Worm (Caenorhabditis elegans) whole organism, L4 larva: Measurements from ENCODE around the gene Y73B6BL.22.

Source experiments
- D1046.2 ChIP-seq: fragments of 200-800 bp; sonication (Bioruptor generic); IDR thresholded peaks from 2 replicates; pipeline ENCODE4 v1.3.6; 2022; ENCODE audit warnings: missing genetic modification characterization, missing compliant biosample characterization
- F10B5.3 ChIP-seq: sonication (generic microtip); optimal IDR thresholded peaks from 2 replicates; lab custom pipeline; 2016; ENCODE audit warnings: mild to moderate bottlenecking, missing genetic modification characterization, missing compliant biosample characterization
- F49E8.2 ChIP-seq: sonication (generic microtip); optimal IDR thresholded peaks from 2 replicates; lab custom pipeline; 2016; ENCODE audit warnings: missing compliant biosample characterization, mild to moderate bottlenecking, missing genetic modification characterization, borderline replicate concordance
- T20F7.1 ChIP-seq: fragments of 200-800 bp; sonication (Bioruptor generic); optimal IDR thresholded peaks from 2 replicates; lab custom pipeline; 2018; ENCODE audit warnings: mild to moderate bottlenecking, missing genetic modification characterization, missing compliant biosample characterization
- T26A8.4 ChIP-seq: fragments of 200-800 bp; sonication (Bioruptor generic); IDR thresholded peaks from 2 replicates; pipeline ENCODE4 v1.3.6; 2022; ENCODE audit warnings: missing genetic modification characterization, missing compliant biosample characterization
- aha-1 ChIP-seq: fragments of 150-350 bp; peaks from one replicate; lab custom pipeline; 2014; ENCODE audit warnings: missing biosample characterization, missing genetic modification characterization
- attf-4 ChIP-seq: sonication (generic microtip); optimal IDR thresholded peaks from 3 replicates; lab custom pipeline; 2017; ENCODE audit warnings: missing biosample characterization, missing genetic modification characterization
- ceh-28 ChIP-seq: fragments of 150-350 bp; optimal IDR thresholded peaks from 2 replicates; lab custom pipeline; 2014; ENCODE audit warnings: missing biosample characterization, missing genetic modification reagents, missing genetic modification characterization
- ctbp-1 ChIP-seq: fragments of 200-800 bp; sonication (Bioruptor generic); IDR thresholded peaks from 2 replicates; pipeline ENCODE4 v1.3.6; 2022; ENCODE audit warnings: missing genetic modification reagents, missing genetic modification characterization, missing compliant biosample characterization
- daf-12 ChIP-seq: fragments of 150-350 bp; optimal IDR thresholded peaks from 2 replicates; lab custom pipeline; 2014; ENCODE audit warnings: missing biosample characterization, missing genetic modification reagents, missing genetic modification characterization
- daf-19 ChIP-seq: fragments of 200-800 bp; sonication (Bioruptor generic); conservative IDR thresholded peaks from 2 replicates; pipeline ENCODE4 v1.3.6; 2022; ENCODE audit warnings: missing genetic modification characterization, missing compliant biosample characterization
- daf-8 ChIP-seq: fragments of 200-800 bp; sonication (Bioruptor generic); IDR thresholded peaks from 2 replicates; pipeline ENCODE4 v1.3.6; 2022; ENCODE audit warnings: missing genetic modification characterization, missing compliant biosample characterization
- dmd-8 ChIP-seq: fragments of 200-800 bp; sonication (Bioruptor generic); IDR thresholded peaks from 2 replicates; pipeline ENCODE4 v1.3.6; 2022; ENCODE audit warnings: missing genetic modification characterization, missing compliant biosample characterization
- dpl-1 ChIP-seq: fragments of 150-350 bp; optimal IDR thresholded peaks from 2 replicates; lab custom pipeline; 2014; ENCODE audit warnings: missing biosample characterization, missing genetic modification reagents, missing genetic modification characterization
- egl-43 ChIP-seq: fragments of 200-800 bp; sonication (Bioruptor generic); IDR thresholded peaks from 2 replicates; pipeline ENCODE4 v1.3.6; 2022; ENCODE audit warnings: missing genetic modification reagents, missing genetic modification characterization, missing compliant biosample characterization
- hmg-1.1 ChIP-seq: fragments of 200-800 bp; sonication (Bioruptor generic); IDR thresholded peaks from 2 replicates; pipeline ENCODE4 v1.3.6; 2022; ENCODE audit warnings: missing genetic modification reagents, missing genetic modification characterization, missing compliant biosample characterization
- jun-1 ChIP-seq: fragments of 150-350 bp; optimal IDR thresholded peaks from 2 replicates; lab custom pipeline; 2014; ENCODE audit warnings: missing biosample characterization, missing genetic modification reagents, missing genetic modification characterization
- lin-15B ChIP-seq: fragments of 150-350 bp; sonication (generic microtip); optimal IDR thresholded peaks from 3 replicates; lab custom pipeline; 2014; ENCODE audit warnings: missing biosample characterization, missing genetic modification characterization
- lin-29 ChIP-seq: fragments of 200-800 bp; sonication (Bioruptor generic); IDR thresholded peaks from 2 replicates; pipeline ENCODE4 v1.3.6; 2022; ENCODE audit warnings: missing genetic modification reagents, missing genetic modification characterization, missing compliant biosample characterization
- lin-38 ChIP-seq: fragments of 200-800 bp; sonication (Bioruptor generic); IDR thresholded peaks from 2 replicates; pipeline ENCODE4 v1.3.6; 2022; ENCODE audit warnings: missing genetic modification reagents, missing genetic modification characterization, missing compliant biosample characterization
- mxl-2 ChIP-seq: fragments of 200-800 bp; sonication (Bioruptor generic); conservative IDR thresholded peaks from 2 replicates; pipeline ENCODE4 v1.3.6; 2022; ENCODE audit warnings: missing genetic modification reagents, missing genetic modification characterization, missing compliant biosample characterization
- mxl-3 ChIP-seq: fragments of 200-800 bp; sonication (Bioruptor generic); optimal IDR thresholded peaks from 2 replicates; lab custom pipeline; 2018; ENCODE audit warnings: mild to moderate bottlenecking, missing genetic modification characterization, missing compliant biosample characterization
- nhr-102 ChIP-seq: sonication (generic microtip); optimal IDR thresholded peaks from 2 replicates; lab custom pipeline; 2016; ENCODE audit warnings: mild to moderate bottlenecking, missing genetic modification characterization, moderate library complexity, missing compliant biosample characterization
- nhr-111 ChIP-seq: fragments of 200-800 bp; sonication (Bioruptor generic); optimal IDR thresholded peaks from 2 replicates; lab custom pipeline; 2018; ENCODE audit warnings: mild to moderate bottlenecking, missing genetic modification characterization, missing compliant biosample characterization
- nhr-6 ChIP-seq: fragments of 150-350 bp; optimal IDR thresholded peaks from 2 replicates; lab custom pipeline; 2014; ENCODE audit warnings: missing biosample characterization, missing genetic modification characterization
- nhr-76 ChIP-seq: fragments of 150-350 bp; optimal IDR thresholded peaks from 2 replicates; lab custom pipeline; 2014; ENCODE audit warnings: missing biosample characterization, missing genetic modification characterization
- nhr-77 ChIP-seq: fragments of 150-350 bp; optimal IDR thresholded peaks from 2 replicates; lab custom pipeline; 2014; ENCODE audit warnings: missing biosample characterization, missing genetic modification characterization
- php-3 ChIP-seq: fragments of 200-800 bp; sonication (Bioruptor generic); IDR thresholded peaks from 2 replicates; pipeline ENCODE4 v1.3.6; 2022; ENCODE audit warnings: missing genetic modification reagents, missing genetic modification characterization, missing compliant biosample characterization
- pqm-1 ChIP-seq: sonication (generic microtip); optimal IDR thresholded peaks from 2 replicates; lab custom pipeline; 2017; ENCODE audit warnings: missing biosample characterization, missing genetic modification characterization
- rbr-2 ChIP-seq: sonication (generic microtip); optimal IDR thresholded peaks from 2 replicates; lab custom pipeline; 2016; ENCODE audit warnings: missing genotype, missing genetic modification characterization, missing compliant biosample characterization
- saeg-2 ChIP-seq: fragments of 200-800 bp; sonication (Bioruptor generic); IDR thresholded peaks from 2 replicates; pipeline ENCODE4 v1.3.6; 2022; ENCODE audit warnings: missing genetic modification reagents, missing genetic modification characterization, missing compliant biosample characterization
- sdz-12 ChIP-seq: fragments of 200-800 bp; sonication (Bioruptor generic); optimal IDR thresholded peaks from 2 replicates; lab custom pipeline; 2018; ENCODE audit warnings: mild to moderate bottlenecking, missing genetic modification characterization, missing compliant biosample characterization
- set-16 ChIP-seq: fragments of 200-800 bp; sonication (Bioruptor generic); IDR thresholded peaks from 2 replicates; pipeline ENCODE4 v1.3.6; 2022; ENCODE audit warnings: missing genetic modification reagents, missing genetic modification characterization, missing compliant biosample characterization
- spr-1 ChIP-seq: sonication (generic microtip); optimal IDR thresholded peaks from 2 replicates; lab custom pipeline; 2016; ENCODE audit warnings: mild to moderate bottlenecking, missing genetic modification characterization, missing compliant biosample characterization
- spr-3 ChIP-seq: fragments of 200-800 bp; sonication (Bioruptor generic); optimal IDR thresholded peaks from 2 replicates; lab custom pipeline; 2018; ENCODE audit warnings: mild to moderate bottlenecking, missing genetic modification characterization, missing compliant biosample characterization
- tra-1 ChIP-seq: fragments of 200-800 bp; sonication (Bioruptor generic); IDR thresholded peaks from 2 replicates; pipeline ENCODE4 v1.3.6; 2022; ENCODE audit warnings: missing genetic modification reagents, missing genetic modification characterization, missing compliant biosample characterization
- zag-1 ChIP-seq: fragments of 150-350 bp; optimal IDR thresholded peaks from 2 replicates; lab custom pipeline; 2014; ENCODE audit warnings: missing biosample characterization, missing genetic modification characterization
- zfp-2 ChIP-seq: sonication (generic microtip); optimal IDR thresholded peaks from 2 replicates; lab custom pipeline; 2016; ENCODE audit warnings: mild to moderate bottlenecking, missing genetic modification characterization, missing compliant biosample characterization

Gene Y73B6BL.22

DNA sequence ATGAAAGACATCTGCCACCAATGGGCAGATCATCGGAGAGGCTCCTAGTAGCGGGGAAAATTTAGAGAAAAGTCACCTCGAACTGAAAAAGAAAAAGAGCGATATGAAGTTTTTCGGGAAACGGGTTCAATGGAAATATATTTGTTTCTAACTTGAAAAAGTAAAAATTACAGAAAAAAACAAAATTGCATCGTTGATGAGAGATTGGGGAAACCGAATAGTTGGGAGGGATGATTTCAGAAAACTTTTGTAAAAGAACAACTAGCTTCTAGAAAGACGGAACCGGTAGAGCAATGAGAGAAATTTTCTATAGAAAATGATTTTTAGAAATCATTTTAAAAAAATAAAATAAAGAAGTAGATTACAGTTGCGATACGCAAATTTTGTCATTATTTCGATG, 38.1 kb downstream of the Y73B6BL.22 start:
- no peak for TF ChIP-seq ctbp-1 (GFP tag; lab: Robert Waterston, UW)
- TF ChIP-seq spr-3, result no peak
- TF ChIP-seq F49E8.2 (tag; lab: Kevin White, UChicago), result no peak
- no peak for TF ChIP-seq sdz-12
- no peak for TF ChIP-seq mxl-2 (GFP tag; lab: Robert Waterston, UW)
- no peak for TF ChIP-seq daf-12
- TF ChIP-seq zag-1 (tag; lab: Kevin White, UChicago), result no peak
- TF ChIP-seq D1046.2 (GFP tag; lab: Robert Waterston, UW), result no peak
- peak; percentile 62 for TF ChIP-seq nhr-102 (tag; lab: Kevin White, UChicago)
- TF ChIP-seq php-3 (GFP tag; lab: Robert Waterston, UW), result no peak
- 0 out of 2 replicates have a peak, but pooled peaks have one; percentile 19 for TF ChIP-seq lin-38 (GFP tag; lab: Robert Waterston, UW)
- no peak for TF ChIP-seq tra-1 (GFP tag; lab: Robert Waterston, UW)
- no peak for TF ChIP-seq nhr-6 (tag; lab: Kevin White, UChicago)
- no peak for TF ChIP-seq mxl-3
- TF ChIP-seq spr-1 (tag; lab: Kevin White, UChicago), result peak; percentile 62
- TF ChIP-seq egl-43 (GFP tag; lab: Robert Waterston, UW), result no peak
- TF ChIP-seq jun-1 (tag; lab: Kevin White, UChicago), result no peak
- peak; percentile 94 for TF ChIP-seq T26A8.4 (GFP tag; lab: Robert Waterston, UW)
- TF ChIP-seq dpl-1 (GFP tag; lab: Kevin White, UChicago), result peak; percentile 25
- TF ChIP-seq ceh-28 (tag; lab: Kevin White, UChicago), result no peak
- no peak for TF ChIP-seq T20F7.1 (GFP tag; lab: Kevin White, UChicago)

DNA sequence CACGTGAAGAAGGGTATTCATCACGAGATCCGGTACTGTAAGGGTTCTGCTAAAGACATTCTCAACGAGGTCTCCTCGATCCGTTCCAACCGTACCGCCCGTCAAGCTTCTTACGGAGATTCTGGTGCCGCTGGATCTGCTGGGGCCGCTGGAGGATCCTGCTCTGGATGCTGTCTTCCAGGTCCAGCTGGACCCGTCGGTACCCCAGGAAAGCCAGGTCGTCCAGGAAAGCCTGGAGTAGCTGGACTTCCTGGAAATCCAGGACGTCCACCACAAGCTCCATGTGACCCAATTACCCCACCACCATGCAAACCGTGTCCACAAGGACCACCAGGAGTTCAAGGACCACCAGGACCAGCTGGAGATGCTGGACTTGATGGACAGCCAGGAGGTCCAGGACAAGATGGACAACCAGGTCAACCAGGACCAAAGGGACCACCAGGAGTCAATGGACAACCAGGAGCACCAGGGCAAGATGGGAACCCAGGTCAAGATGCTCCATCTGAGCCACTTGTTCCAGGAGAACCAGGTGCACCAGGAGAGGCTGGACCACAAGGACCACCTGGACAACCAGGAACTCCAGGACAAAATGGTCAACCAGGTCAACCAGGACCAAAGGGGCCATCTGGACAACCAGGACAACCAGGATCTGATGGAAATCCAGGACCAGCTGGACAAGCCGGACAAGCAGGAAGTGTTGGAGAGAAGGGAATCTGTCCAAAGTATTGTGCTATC, 39.0 kb downstream of the Y73B6BL.22 start:
- TF ChIP-seq nhr-77 (tag; lab: Kevin White, UChicago), result no peak
- peak; percentile 94 for TF ChIP-seq set-16 (GFP tag; lab: Robert Waterston, UW)
- TF ChIP-seq nhr-76 (tag; lab: Kevin White, UChicago), result no peak
- TF ChIP-seq spr-1 (tag; lab: Kevin White, UChicago), result peak; percentile 9
- TF ChIP-seq nhr-111 (GFP tag; lab: Kevin White, UChicago), result no peak
- peak; percentile 94 for TF ChIP-seq aha-1 (tag; lab: Kevin White, UChicago)
- no peak for TF ChIP-seq attf-4
- TF ChIP-seq daf-8 (GFP tag; lab: Robert Waterston, UW), result no peak
- TF ChIP-seq zfp-2 (tag; lab: Kevin White, UChicago), result no peak
- no peak for TF ChIP-seq mxl-2 (GFP tag; lab: Robert Waterston, UW)
- 0 out of 2 replicates have a peak, but pooled peaks have one; percentile 22 for TF ChIP-seq dmd-8 (GFP tag; lab: Robert Waterston, UW)
- no peak for TF ChIP-seq D1046.2 (GFP tag; lab: Robert Waterston, UW)
- no peak for TF ChIP-seq F10B5.3 (tag; lab: Kevin White, UChicago)
- no peak for TF ChIP-seq saeg-2
- TF ChIP-seq egl-43 (GFP tag; lab: Robert Waterston, UW), result no peak; the same call in 1 of the 2 replicates
- TF ChIP-seq lin-15B, result no peak
- TF ChIP-seq hmg-1.1 (GFP tag; lab: Robert Waterston, UW), result 0 out of 2 replicates have a peak, but pooled peaks have one; percentile 31
- TF ChIP-seq daf-19 (GFP tag; lab: Robert Waterston, UW), result no peak
- TF ChIP-seq sdz-12, result peak; percentile 78
- no peak for TF ChIP-seq pqm-1 (tag; lab: Kevin White, UChicago)
- TF ChIP-seq lin-29 (GFP tag; lab: Robert Waterston, UW), result peak; percentile 25; the same call in 1 of the 2 replicates
- TF ChIP-seq rbr-2 (tag; lab: Kevin White, UChicago), result no peak
